Fruit fly (Drosophila melanogaster) whole organism: ENCODE results near the gene cype.

ENCODE experiments used
- CG8478 ChIP-seq: fragments of >200 bp; optimal IDR thresholded peaks from 2 replicates; lab custom pipeline; 2018; ENCODE audit warnings: inconsistent platforms
- Dll ChIP-seq: fragments of >200 bp; optimal IDR thresholded peaks from 2 replicates; lab custom pipeline; 2017
- EcR ChIP-seq, 2 experiments: fragments of >200 bp; optimal IDR thresholded peaks; 2 replicates each; lab custom pipeline; 2017; ENCODE audit warnings: missing biosample characterization in 2 of 2, missing genetic modification characterization in 2 of 2, missing genetic modification reagents in 2 of 2
- pan ChIP-seq: fragments of >200 bp; optimal IDR thresholded peaks from 2 replicates; lab custom pipeline; 2017
- psq ChIP-seq: fragments of >200 bp; optimal IDR thresholded peaks from 2 replicates; lab custom pipeline; 2017
- usp ChIP-seq: fragments of >200 bp; optimal IDR thresholded peaks from 2 replicates; lab custom pipeline; 2017; ENCODE audit warnings: missing biosample characterization, missing genetic modification characterization, mixed read lengths

- TF ChIP-seq EcR (GFP tag; optimal IDR thresholded peaks at IDR 0.05; lab: Kevin White, UChicago), result no peak
- no peak for TF ChIP-seq usp (GFP tag; lab: Kevin White, UChicago)
- no peak for TF ChIP-seq psq (lab: Kevin White, UChicago)
- no peak for TF ChIP-seq CG8478 (lab: Kevin White, UChicago)
- TF ChIP-seq Dll (lab: Kevin White, UChicago), result no peak
- TF ChIP-seq pan (lab: Kevin White, UChicago), result no peak
Measured at dm6 chr2L:5372552-5372951, 45.5 kb downstream of the cype start.
